Worm (Caenorhabditis elegans) whole organism, late embryonic: ENCODE results near the gene srh-266.

ENCODE experiments used
- C08G9.2 ChIP-seq: sonication (generic microtip); optimal IDR thresholded peaks from 2 replicates; lab custom pipeline; 2016; ENCODE audit warnings: mild to moderate bottlenecking, missing genetic modification characterization, moderate library complexity, missing compliant biosample characterization
- C38D4.7 ChIP-seq: fragments of 200-800 bp; sonication (Bioruptor generic); optimal IDR thresholded peaks from 2 replicates; lab custom pipeline; 2018; ENCODE audit warnings: mild to moderate bottlenecking, missing genetic modification characterization, moderate library complexity, missing compliant biosample characterization
- F13H6.1 ChIP-seq: sonication (generic microtip); optimal IDR thresholded peaks from 2 replicates; lab custom pipeline; 2016; ENCODE audit warnings: missing genetic modification characterization, missing compliant biosample characterization
- K02D7.2 ChIP-seq: sonication (generic microtip); optimal IDR thresholded peaks from 2 replicates; lab custom pipeline; 2017; ENCODE audit warnings: mild to moderate bottlenecking, missing genetic modification characterization, missing compliant biosample characterization
- K09A11.1 ChIP-seq: sonication (generic microtip); optimal IDR thresholded peaks from 2 replicates; lab custom pipeline; 2017; ENCODE audit warnings: antibody characterized with exemption, mild to moderate bottlenecking, missing genetic modification characterization, missing compliant biosample characterization; ENCODE audit not compliant: insufficient read depth
- T23F11.4 ChIP-seq: fragments of 200-800 bp; sonication (Bioruptor generic); optimal IDR thresholded peaks from 2 replicates; lab custom pipeline; 2018; ENCODE audit warnings: mild to moderate bottlenecking, missing genetic modification characterization, missing compliant biosample characterization
- Y22D7AL.16 ChIP-seq: sonication (generic microtip); optimal IDR thresholded peaks from 2 replicates; lab custom pipeline; 2016; ENCODE audit warnings: missing genetic modification characterization, missing compliant biosample characterization
- ahr-1 ChIP-seq: sonication (generic microtip); optimal IDR thresholded peaks from 2 replicates; lab custom pipeline; 2016; ENCODE audit warnings: missing genetic modification characterization, missing compliant biosample characterization
- ama-1 ChIP-seq: fragments of 150-350 bp; optimal IDR thresholded peaks from 2 replicates; lab custom pipeline; 2014
- ceh-19 ChIP-seq: fragments of 200-800 bp; sonication (Bioruptor generic); optimal IDR thresholded peaks from 2 replicates; lab custom pipeline; 2018; ENCODE audit warnings: mild to moderate bottlenecking, missing genetic modification characterization, missing compliant biosample characterization
- ceh-2 ChIP-seq: sonication (generic microtip); optimal IDR thresholded peaks from 2 replicates; lab custom pipeline; 2016; ENCODE audit warnings: missing genotype, missing genetic modification characterization, missing compliant biosample characterization
- ceh-22 ChIP-seq: sonication (generic microtip); optimal IDR thresholded peaks from 2 replicates; lab custom pipeline; 2017; ENCODE audit warnings: missing biosample characterization, missing genetic modification characterization
- ceh-30 ChIP-seq: fragments of 150-350 bp; optimal IDR thresholded peaks from 2 replicates; lab custom pipeline; 2014; ENCODE audit warnings: missing biosample characterization, missing genetic modification characterization
- ceh-9 ChIP-seq: sonication (generic microtip); optimal IDR thresholded peaks from 2 replicates; lab custom pipeline; 2016; ENCODE audit warnings: mild to moderate bottlenecking, missing genetic modification characterization, inconsistent platforms, missing compliant biosample characterization
- che-1 ChIP-seq: sonication (generic microtip); optimal IDR thresholded peaks from 2 replicates; lab custom pipeline; 2016; ENCODE audit warnings: mild to moderate bottlenecking, missing genetic modification characterization, missing compliant biosample characterization
- dmd-4 ChIP-seq: sonication (generic microtip); optimal IDR thresholded peaks from 2 replicates; lab custom pipeline; 2016; ENCODE audit warnings: borderline replicate concordance, missing genetic modification characterization, missing compliant biosample characterization
- elt-4 ChIP-seq: sonication (generic microtip); optimal IDR thresholded peaks from 2 replicates; lab custom pipeline; 2016; ENCODE audit warnings: missing genetic modification characterization, missing compliant biosample characterization
- fax-1 ChIP-seq: sonication (generic microtip); optimal IDR thresholded peaks from 2 replicates; lab custom pipeline; 2016; ENCODE audit warnings: missing genotype, missing genetic modification characterization, missing compliant biosample characterization
- hlh-13 ChIP-seq: fragments of 200-800 bp; sonication (Bioruptor generic); optimal IDR thresholded peaks from 2 replicates; lab custom pipeline; 2018; ENCODE audit warnings: mild to moderate bottlenecking, missing genetic modification characterization, missing compliant biosample characterization
- hlh-30 ChIP-seq: sonication (generic microtip); optimal IDR thresholded peaks from 2 replicates; lab custom pipeline; 2017; ENCODE audit warnings: antibody characterized with exemption, missing genetic modification characterization, missing compliant biosample characterization; ENCODE audit not compliant: insufficient read depth
- hlh-8 ChIP-seq: sonication (generic microtip); optimal IDR thresholded peaks from 2 replicates; lab custom pipeline; 2016; ENCODE audit warnings: missing genotype, missing genetic modification characterization, missing compliant biosample characterization
- lim-6 ChIP-seq: sonication (generic microtip); optimal IDR thresholded peaks from 2 replicates; lab custom pipeline; 2016; ENCODE audit warnings: missing genetic modification characterization, missing compliant biosample characterization
- madf-2 ChIP-seq: sonication (generic microtip); optimal IDR thresholded peaks from 2 replicates; lab custom pipeline; 2017; ENCODE audit warnings: missing genetic modification characterization, missing compliant biosample characterization
- nfya-1 ChIP-seq: sonication (generic microtip); optimal IDR thresholded peaks from 2 replicates; lab custom pipeline; 2017; ENCODE audit warnings: missing genetic modification characterization, mild to moderate bottlenecking, missing compliant biosample characterization, antibody characterized with exemption, moderate library complexity
- nhr-232 ChIP-seq: sonication (generic microtip); optimal IDR thresholded peaks from 2 replicates; lab custom pipeline; 2016; ENCODE audit warnings: missing genetic modification characterization, missing compliant biosample characterization
- npax-4 ChIP-seq: sonication (generic microtip); optimal IDR thresholded peaks from 2 replicates; lab custom pipeline; 2016; ENCODE audit warnings: missing genetic modification characterization, missing compliant biosample characterization
- pag-3 ChIP-seq: sonication (generic microtip); optimal IDR thresholded peaks from 2 replicates; lab custom pipeline; 2016; ENCODE audit warnings: missing compliant biosample characterization, missing genetic modification characterization, borderline replicate concordance
- pha-2 ChIP-seq: sonication (generic microtip); optimal IDR thresholded peaks from 2 replicates; lab custom pipeline; 2017; ENCODE audit warnings: mild to moderate bottlenecking, missing genetic modification characterization, missing compliant biosample characterization
- pqm-1 ChIP-seq: sonication (generic microtip); optimal IDR thresholded peaks from 2 replicates; lab custom pipeline; 2016; ENCODE audit warnings: missing genetic modification characterization, missing compliant biosample characterization
- pros-1 ChIP-seq: fragments of 150-350 bp; optimal IDR thresholded peaks from 2 replicates; lab custom pipeline; 2014; ENCODE audit warnings: missing biosample characterization, missing genetic modification reagents, missing genetic modification characterization
- ref-2 ChIP-seq: sonication (generic microtip); optimal IDR thresholded peaks from 2 replicates; lab custom pipeline; 2016; ENCODE audit warnings: missing genetic modification characterization, missing compliant biosample characterization
- rnt-1 ChIP-seq: sonication (generic microtip); optimal IDR thresholded peaks from 2 replicates; lab custom pipeline; 2016; ENCODE audit warnings: missing genetic modification characterization, missing compliant biosample characterization
- sdc-2 ChIP-seq: sonication (generic microtip); optimal IDR thresholded peaks from 2 replicates; lab custom pipeline; 2016; ENCODE audit warnings: missing genotype, missing genetic modification characterization, missing compliant biosample characterization
- sox-2 ChIP-seq: fragments of 200-800 bp; sonication (Bioruptor generic); IDR thresholded peaks from 2 replicates; pipeline ENCODE4 v1.3.6; 2022; ENCODE audit warnings: missing genetic modification reagents, missing genetic modification characterization, missing compliant biosample characterization
- tbx-2 ChIP-seq: sonication (generic microtip); optimal IDR thresholded peaks from 2 replicates; lab custom pipeline; 2016; ENCODE audit warnings: missing genetic modification characterization, missing compliant biosample characterization
- tbx-7 ChIP-seq: sonication (generic microtip); optimal IDR thresholded peaks from 2 replicates; lab custom pipeline; 2016; ENCODE audit warnings: missing genotype, missing genetic modification characterization, missing compliant biosample characterization
- ttx-3 ChIP-seq: sonication (generic microtip); optimal IDR thresholded peaks from 2 replicates; lab custom pipeline; 2016; ENCODE audit warnings: missing genetic modification reagents, missing genetic modification characterization, missing compliant biosample characterization

The srh-266 gene

ce11 chrV:692720-693422 lies 28.3 kb downstream of the srh-266 start, which contains the start of gene srx-4:
TSS of gene srx-4 (minus strand) at chrV:692770.
- no peak for TF ChIP-seq ceh-9 (tag; lab: Kevin White, UChicago)
- no peak for TF ChIP-seq rnt-1
- TF ChIP-seq pqm-1 (tag; lab: Kevin White, UChicago) = no peak
- no peak for TF ChIP-seq ama-1 (lab: Kevin White, UChicago)
- TF ChIP-seq fax-1 = no peak
- no peak for TF ChIP-seq pag-3 (tag; lab: Kevin White, UChicago)
- no peak for TF ChIP-seq K02D7.2
- TF ChIP-seq nfya-1 (tag; lab: Kevin White, UChicago) = no peak
- TF ChIP-seq F13H6.1 (tag; lab: Kevin White, UChicago) = no peak
- TF ChIP-seq ceh-22 (tag; lab: Kevin White, UChicago) = no peak
- TF ChIP-seq Y22D7AL.16 (tag; lab: Kevin White, UChicago) = no peak
- TF ChIP-seq T23F11.4 (GFP tag; lab: Kevin White, UChicago) = no peak
- no peak for TF ChIP-seq C08G9.2 (tag; lab: Kevin White, UChicago)
- no peak for TF ChIP-seq che-1
- no peak for TF ChIP-seq npax-4
- TF ChIP-seq ahr-1 (tag; lab: Kevin White, UChicago) = no peak
- no peak for TF ChIP-seq hlh-8
- no peak for TF ChIP-seq K09A11.1
- TF ChIP-seq tbx-7 (tag; lab: Kevin White, UChicago) = no peak
- no peak for TF ChIP-seq sdc-2 (tag; lab: Kevin White, UChicago)

ce11 chrV:694625-695024 lies 30.0 kb downstream of the srh-266 start, which contains the start of gene srj-53:
TSS of gene srj-53 (minus strand) at chrV:694725.
- TF ChIP-seq madf-2 (tag; lab: Kevin White, UChicago) = no peak
- no peak for TF ChIP-seq nfya-1 (tag; lab: Kevin White, UChicago)
- no peak for TF ChIP-seq ceh-2 (tag; lab: Kevin White, UChicago)
- TF ChIP-seq ceh-30 (tag; lab: Kevin White, UChicago) = no peak
- TF ChIP-seq ceh-19 (GFP tag; lab: Kevin White, UChicago) = no peak
- no peak for TF ChIP-seq pros-1
- TF ChIP-seq elt-4 (tag; lab: Kevin White, UChicago) = no peak
- TF ChIP-seq tbx-2 (tag; lab: Kevin White, UChicago) = no peak
- no peak for TF ChIP-seq sox-2 (GFP tag; lab: Robert Waterston, UW)
- no peak for TF ChIP-seq ref-2
- TF ChIP-seq dmd-4 (tag; lab: Kevin White, UChicago) = no peak
- TF ChIP-seq lim-6 (tag; lab: Kevin White, UChicago) = no peak
- TF ChIP-seq hlh-30 (tag; lab: Kevin White, UChicago) = no peak
- TF ChIP-seq che-1 = no peak
- TF ChIP-seq hlh-13 (GFP tag; lab: Kevin White, UChicago) = no peak
- no peak for TF ChIP-seq nhr-232 (tag; lab: Kevin White, UChicago)
- TF ChIP-seq pha-2 (tag; lab: Kevin White, UChicago) = no peak
- TF ChIP-seq ttx-3 (tag; lab: Kevin White, UChicago) = no peak
- no peak for TF ChIP-seq C38D4.7 (GFP tag; lab: Kevin White, UChicago)

ce11 chrV:695914-696313 lies 31.3 kb downstream of the srh-266 start, which contains the start of gene srj-52:
TSS of gene srj-52 (minus strand) at chrV:696014.
- no peak for TF ChIP-seq ref-2
- no peak for TF ChIP-seq madf-2 (tag; lab: Kevin White, UChicago)
- TF ChIP-seq ceh-9 (tag; lab: Kevin White, UChicago) = no peak
- TF ChIP-seq nfya-1 (tag; lab: Kevin White, UChicago) = no peak
